Worm (Caenorhabditis elegans) whole organism, midembryonic: Measurements from ENCODE around the gene cex-2.

Experiments used
- T22C8.4 ChIP-seq: fragments of 200-800 bp; sonication (Bioruptor generic); IDR thresholded peaks from 2 replicates; pipeline ENCODE4 v1.3.6; 2022; ENCODE audit warnings: missing genetic modification characterization, missing compliant biosample characterization
- cog-1 ChIP-seq: sonication (generic microtip); optimal IDR thresholded peaks from 2 replicates; lab custom pipeline; 2016; ENCODE audit warnings: missing genetic modification characterization, missing compliant biosample characterization
- flt-1 ChIP-seq: fragments of 200-800 bp; sonication (Bioruptor generic); IDR thresholded peaks from 2 replicates; pipeline ENCODE4 v1.3.6; 2022; ENCODE audit warnings: missing genetic modification characterization, missing compliant biosample characterization
- klf-2 ChIP-seq: fragments of 200-800 bp; sonication (Bioruptor generic); conservative IDR thresholded peaks from 2 replicates; pipeline ENCODE4 v1.3.6; 2022; ENCODE audit warnings: missing genetic modification reagents, missing genetic modification characterization, missing compliant biosample characterization
- med-1 ChIP-seq: sonication (generic microtip); optimal IDR thresholded peaks from 2 replicates; lab custom pipeline; 2017; ENCODE audit warnings: missing genetic modification characterization, mild to moderate bottlenecking, missing compliant biosample characterization, antibody characterized with exemption, missing genetic modification reagents; ENCODE audit not compliant: insufficient read depth
- tab-1 ChIP-seq: fragments of 200-800 bp; sonication (Bioruptor generic); IDR thresholded peaks from 2 replicates; pipeline ENCODE4 v1.3.6; 2022; ENCODE audit warnings: missing genetic modification characterization, missing compliant biosample characterization

DNA sequence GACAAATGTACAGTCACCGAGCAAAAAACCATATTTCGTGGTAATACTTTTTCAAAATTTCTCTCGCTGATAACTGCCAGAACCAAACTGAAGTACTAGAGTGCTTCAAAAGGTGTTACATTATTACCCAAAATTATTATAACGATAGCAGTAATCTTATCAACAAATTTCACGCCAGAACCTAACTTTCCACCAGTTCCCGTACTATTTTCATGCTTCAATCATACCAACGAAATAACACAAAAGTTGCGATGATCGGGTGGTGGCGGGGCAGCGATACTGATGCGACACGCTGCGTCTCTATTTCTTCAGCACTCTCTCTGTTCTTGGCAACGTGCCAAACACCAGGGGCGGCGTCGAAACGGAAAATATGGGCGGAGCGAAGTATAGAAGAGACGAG lies 26.3 kb downstream of the cex-2 start:
- TF ChIP-seq klf-2 (no peak), med-1 (GFP tag; lab: Kevin White, UChicago) (no peak), tab-1 (GFP tag; lab: Robert Waterston, UW) (no peak), T22C8.4 (GFP tag; lab: Robert Waterston, UW) (no peak), cog-1 (no peak), flt-1 (GFP tag; lab: Robert Waterston, UW) (no peak)
